Fruit fly (Drosophila melanogaster) whole organism: ENCODE measurements around the gene hng3.

Source experiments
- CG8478 ChIP-seq: fragments of >200 bp; optimal IDR thresholded peaks from 2 replicates; lab custom pipeline; 2018; ENCODE audit warnings: inconsistent platforms
- Dll ChIP-seq: fragments of >200 bp; optimal IDR thresholded peaks from 2 replicates; lab custom pipeline; 2017
- EcR ChIP-seq, 2 experiments: fragments of >200 bp; optimal IDR thresholded peaks; 2 replicates each; lab custom pipeline; 2017; ENCODE audit warnings: missing biosample characterization in 2 of 2, missing genetic modification characterization in 2 of 2, missing genetic modification reagents in 2 of 2
- pan ChIP-seq: fragments of >200 bp; optimal IDR thresholded peaks from 2 replicates; lab custom pipeline; 2017
- psq ChIP-seq: fragments of >200 bp; optimal IDR thresholded peaks from 2 replicates; lab custom pipeline; 2017
- usp ChIP-seq: fragments of >200 bp; optimal IDR thresholded peaks from 2 replicates; lab custom pipeline; 2017; ENCODE audit warnings: missing biosample characterization, missing genetic modification characterization, mixed read lengths

The hng3 gene

dm6 chr3L:766293-766664, 11.0 kb upstream of the hng3 start:
- TF ChIP-seq CG8478 (lab: Kevin White, UChicago) = no peak
- TF ChIP-seq usp (GFP tag; lab: Kevin White, UChicago) = no peak
- no peak for TF ChIP-seq pan (lab: Kevin White, UChicago)
- no peak for TF ChIP-seq Dll
- TF ChIP-seq psq (lab: Kevin White, UChicago) = no peak
- TF ChIP-seq EcR (GFP tag; optimal IDR thresholded peaks at IDR 0.05; lab: Kevin White, UChicago) = no peak

dm6 chr3L:765515-766292, 10.4 kb upstream of the hng3 start:
- TF ChIP-seq psq (lab: Kevin White, UChicago) = no peak
- TF ChIP-seq Dll = no peak
- no peak for TF ChIP-seq usp (GFP tag; lab: Kevin White, UChicago)
- TF ChIP-seq CG8478 (lab: Kevin White, UChicago) = no peak
- no peak for TF ChIP-seq EcR (GFP tag; optimal IDR thresholded peaks at IDR 0.05; lab: Kevin White, UChicago)
- TF ChIP-seq pan (lab: Kevin White, UChicago) = no peak

- TF ChIP-seq pan (lab: Kevin White, UChicago) (no peak), EcR (GFP tag; optimal IDR thresholded peaks at IDR 0.05; lab: Kevin White, UChicago) (no peak), psq (lab: Kevin White, UChicago) (no peak), CG8478 (lab: Kevin White, UChicago) (no peak), usp (GFP tag; lab: Kevin White, UChicago) (no peak), Dll (no peak)
Measured at dm6 chr3L:765095-765494, 9.8 kb upstream of the hng3 start.

- TF ChIP-seq psq (lab: Kevin White, UChicago) = no peak
- TF ChIP-seq usp (GFP tag; lab: Kevin White, UChicago) = no peak
- TF ChIP-seq Dll = no peak
- no peak for TF ChIP-seq EcR (GFP tag; optimal IDR thresholded peaks at IDR 0.05; lab: Kevin White, UChicago)
- no peak for TF ChIP-seq CG8478 (lab: Kevin White, UChicago)
- TF ChIP-seq pan (lab: Kevin White, UChicago) = no peak
Measured at dm6 chr3L:764329-764728, 9.0 kb upstream of the hng3 start.

- no peak for TF ChIP-seq psq (lab: Kevin White, UChicago)
- no peak for TF ChIP-seq EcR (GFP tag; optimal IDR thresholded peaks at IDR 0.05; lab: Kevin White, UChicago)
- TF ChIP-seq Dll = no peak
- no peak for TF ChIP-seq CG8478 (lab: Kevin White, UChicago)
- no peak for TF ChIP-seq usp (GFP tag; lab: Kevin White, UChicago)
- no peak for TF ChIP-seq pan (lab: Kevin White, UChicago)
Measured at dm6 chr3L:762331-762907, 7.1 kb upstream of the hng3 start.

- TF ChIP-seq usp (GFP tag; lab: Kevin White, UChicago) (no peak), CG8478 (lab: Kevin White, UChicago) (no peak), pan (lab: Kevin White, UChicago) (no peak), EcR (GFP tag; optimal IDR thresholded peaks at IDR 0.05; lab: Kevin White, UChicago) (no peak), Dll (no peak), psq (lab: Kevin White, UChicago) (no peak)
Measured at dm6 chr3L:761733-762132, 6.4 kb upstream of the hng3 start.

dm6 chr3L:760201-760600, 4.9 kb upstream of the hng3 start:
- no peak for TF ChIP-seq psq (lab: Kevin White, UChicago)
- TF ChIP-seq CG8478 (lab: Kevin White, UChicago) = no peak
- TF ChIP-seq Dll = no peak
- no peak for TF ChIP-seq pan (lab: Kevin White, UChicago)
- no peak for TF ChIP-seq EcR (GFP tag; optimal IDR thresholded peaks at IDR 0.05; lab: Kevin White, UChicago)
- TF ChIP-seq usp (GFP tag; lab: Kevin White, UChicago) = no peak

dm6 chr3L:758516-758915, 3.2 kb upstream of the hng3 start:
- TF ChIP-seq CG8478 (lab: Kevin White, UChicago) (no peak), Dll (no peak), psq (lab: Kevin White, UChicago) (no peak)

- TF ChIP-seq EcR (GFP tag; optimal IDR thresholded peaks at IDR 0.05; lab: Kevin White, UChicago) = no peak
- TF ChIP-seq pan (lab: Kevin White, UChicago) = no peak
- TF ChIP-seq usp (GFP tag; lab: Kevin White, UChicago) = no peak
- TF ChIP-seq Dll = no peak
- TF ChIP-seq CG8478 (lab: Kevin White, UChicago) = no peak
- TF ChIP-seq psq (lab: Kevin White, UChicago) = no peak
Measured at dm6 chr3L:756372-756771, 1.1 kb upstream of the hng3 start.

dm6 chr3L:754612-755011, 677 bp downstream of the hng3 start:
- no peak for TF ChIP-seq CG8478 (lab: Kevin White, UChicago)
- TF ChIP-seq EcR (GFP tag; optimal IDR thresholded peaks at IDR 0.05; lab: Kevin White, UChicago) = peak in 1 of 2 experiments; percentile 7

dm6 chr3L:753568-754156, 1.6 kb downstream of the hng3 start:
- TF ChIP-seq EcR (GFP tag; optimal IDR thresholded peaks at IDR 0.05; lab: Kevin White, UChicago) (no peak), pan (lab: Kevin White, UChicago) (no peak), psq (lab: Kevin White, UChicago) (no peak), Dll (no peak), usp (GFP tag; lab: Kevin White, UChicago) (no peak), CG8478 (lab: Kevin White, UChicago) (no peak)
